Worm (Caenorhabditis elegans): ENCODE results near the gene pals-28.

The pals-28 gene

ce11 chrIII:4357438-4357837 lies 27.1 kb upstream of the pals-28 start:
- TF ChIP-seq nhr-85 (tag) (no peak), elt-2 (tag; optimal IDR thresholded peaks at IDR 0.05) (peak; percentile 27)

DNA sequence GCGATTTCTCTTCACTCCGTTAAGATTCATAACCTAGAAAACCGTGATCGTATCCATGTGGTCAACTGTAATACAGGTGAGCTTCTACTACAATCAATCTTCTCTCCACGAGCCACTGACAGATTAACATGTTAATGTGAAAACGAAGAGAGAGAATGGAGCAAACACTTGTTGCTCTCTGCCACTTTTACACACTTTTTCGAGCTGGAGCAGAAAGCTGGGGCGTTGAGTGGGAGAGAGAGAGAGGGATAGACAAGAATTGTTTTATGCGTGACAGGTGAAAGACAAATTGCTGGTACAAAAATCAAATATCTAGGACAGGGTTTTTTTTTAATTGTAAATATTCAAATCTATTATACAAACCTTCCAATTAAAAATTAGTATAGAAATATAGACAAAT lies 26.2 kb upstream of the pals-28 start:
- TF ChIP-seq pax-3 (tag; optimal IDR thresholded peaks at IDR 0.05) (no peak), unc-62 (GFP tag; optimal IDR thresholded peaks at IDR 0.05) (no peak), nhr-71 (tag; optimal IDR thresholded peaks at IDR 0.05) (peak; percentile 49), unc-130 (tag; optimal IDR thresholded peaks at IDR 0.05) (peak; percentile 34), aly-2 (tag; optimal IDR thresholded peaks at IDR 0.05) (no peak), mdl-1 (tag; optimal IDR thresholded peaks at IDR 0.05) (peak in 1 of 2 experiments; percentile 7), tbx-2 (tag; optimal IDR thresholded peaks at IDR 0.05) (no peak), snu-23 (GFP tag; optimal IDR thresholded peaks at IDR 0.05) (no peak), lsy-2 (tag; optimal IDR thresholded peaks at IDR 0.05) (peak in 1 of 2 experiments; percentile 4), nhr-28 (tag; optimal IDR thresholded peaks at IDR 0.05) (no peak), grh-1 (GFP tag; IDR thresholded peaks at IDR 0.05) (no peak), efl-1 (optimal IDR thresholded peaks at IDR 0.05) (no peak), efl-1 (GFP tag; optimal IDR thresholded peaks at IDR 0.05 in 1 of 2) (no peak), swsn-7 (tag; optimal IDR thresholded peaks at IDR 0.05) (no peak), efl-3 (GFP tag; optimal IDR thresholded peaks at IDR 0.05) (no peak), isw-1 (GFP tag; IDR thresholded peaks at IDR 0.05) (no peak), nhr-90 (tag; optimal IDR thresholded peaks at IDR 0.05; ENCODE audit: poor library complexity) (no peak), fkh-8 (tag; optimal IDR thresholded peaks at IDR 0.05) (no peak), nhr-20 (tag; optimal IDR thresholded peaks at IDR 0.05) (no peak), lir-3 (tag; optimal IDR thresholded peaks at IDR 0.05; ENCODE audit: poor library complexity) (no peak), nhr-47 (tag; optimal IDR thresholded peaks at IDR 0.05) (no peak), mep-1 (tag; optimal IDR thresholded peaks at IDR 0.05) (no peak), hlh-17 (GFP tag; optimal IDR thresholded peaks at IDR 0.05; ENCODE audit: borderline replicate concordance) (no peak), lin-39 (tag; optimal IDR thresholded peaks at IDR 0.05) (no peak), fkh-4 (tag; optimal IDR thresholded peaks at IDR 0.05; ENCODE audit: borderline replicate concordance) (no peak), ces-1 (GFP tag; optimal IDR thresholded peaks at IDR 0.05) (no peak), snpc-4 (tag; optimal IDR thresholded peaks at IDR 0.05) (no peak), rnt-1 (tag; optimal IDR thresholded peaks at IDR 0.05) (peak; percentile 64), nhr-19 (GFP tag; conservative IDR thresholded peaks at IDR 0.05) (no peak), ets-5 (GFP tag; IDR thresholded peaks at IDR 0.05) (no peak), mef-2 (tag; optimal IDR thresholded peaks at IDR 0.05) (no peak), lin-15B (tag; optimal IDR thresholded peaks at IDR 0.05) (no peak), Y116A8C.19 (tag; optimal IDR thresholded peaks at IDR 0.05; ENCODE audit: borderline replicate concordance) (no peak), unc-30 (tag; optimal IDR thresholded peaks at IDR 0.05) (no peak), egl-27 (tag; optimal IDR thresholded peaks at IDR 0.05) (no peak), ceh-63 (GFP tag; optimal IDR thresholded peaks at IDR 0.05) (no peak), lin-14 (GFP tag; optimal IDR thresholded peaks at IDR 0.05) (no peak), mab-9 (GFP tag; IDR thresholded peaks at IDR 0.05) (no peak)

DNA sequence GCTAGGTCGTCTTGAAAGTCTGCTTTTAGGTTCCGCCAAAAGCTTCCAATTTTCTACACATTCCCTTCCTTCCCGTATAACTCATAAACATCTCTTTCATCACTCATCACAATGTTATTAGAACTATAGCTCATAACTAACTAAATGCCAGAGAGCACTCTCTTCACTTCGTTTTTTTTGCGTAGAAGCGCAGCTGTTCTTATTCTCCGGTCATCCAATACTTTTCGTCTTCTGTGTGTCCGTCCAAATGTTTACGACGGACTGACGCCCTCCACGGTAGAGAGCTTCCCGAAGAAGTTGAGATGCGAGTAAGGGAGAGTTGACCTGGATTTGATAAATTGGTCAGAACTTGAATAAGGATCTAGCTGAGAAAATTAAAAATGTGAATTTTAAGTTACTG lies 25.4 kb upstream of the pals-28 start:
- TF ChIP-seq lsy-2 (tag; optimal IDR thresholded peaks at IDR 0.05) (no peak), efl-1 (optimal IDR thresholded peaks at IDR 0.05) (no peak), efl-1 (GFP tag; optimal IDR thresholded peaks at IDR 0.05 in 1 of 2) (peak in 1 of 2 experiments; percentile 44), rnt-1 (tag; optimal IDR thresholded peaks at IDR 0.05) (peak; percentile 40), lin-14 (GFP tag; optimal IDR thresholded peaks at IDR 0.05) (peak; percentile 19)

Measured in whole organism, L1 larva.